Fruit fly (Drosophila melanogaster) whole organism, embryonic: ENCODE results near the gene LManV.

Experiments used
- Abd-B ChIP-seq: fragments of 200-800 bp; sonication (Bioruptor generic); optimal IDR thresholded peaks from 2 replicates; lab custom pipeline; 2018; ENCODE audit warnings: missing biosample characterization, mild to moderate bottlenecking, missing genetic modification characterization, moderate library complexity
- BEAF-32 ChIP-seq: fragments of 200-800 bp; sonication (Bioruptor generic); optimal IDR thresholded peaks from 3 replicates; lab custom pipeline; 2017; ENCODE audit warnings: missing biosample characterization, missing genetic modification characterization, mild to moderate bottlenecking, moderate library complexity, missing genetic modification reagents
- Bgb ChIP-seq: fragments of 200-800 bp; sonication (Bioruptor generic); IDR thresholded peaks from 2 replicates; pipeline ENCODE4 v1.3.6; 2022; ENCODE audit warnings: missing biosample characterization, missing genetic modification characterization; ENCODE audit not compliant: partially characterized antibody
- C15 ChIP-seq: fragments of 200-800 bp; sonication (Bioruptor generic); IDR thresholded peaks from 3 replicates; pipeline ENCODE4 v1.3.6; 2022; ENCODE audit warnings: missing biosample characterization, missing genetic modification characterization
- CG10431 ChIP-seq: fragments of 200-800 bp; sonication (Bioruptor generic); optimal IDR thresholded peaks from 3 replicates; lab custom pipeline; 2018; ENCODE audit warnings: missing biosample characterization, mild to moderate bottlenecking, missing genetic modification characterization
- CG10565 ChIP-seq: fragments of 200-800 bp; sonication (Bioruptor generic); optimal IDR thresholded peaks from 3 replicates; lab custom pipeline; 2016; ENCODE audit warnings: missing biosample characterization, mild to moderate bottlenecking, missing genetic modification characterization
- CG10654 ChIP-seq: fragments of 200-800 bp; sonication (Bioruptor generic); optimal IDR thresholded peaks from 2 replicates; lab custom pipeline; 2016; ENCODE audit warnings: missing biosample characterization, missing genetic modification characterization
- CG11093 ChIP-seq: fragments of 200-800 bp; sonication (Bioruptor generic); IDR thresholded peaks from 3 replicates; pipeline ENCODE4 v1.3.6; 2022; ENCODE audit warnings: missing biosample characterization, missing genetic modification characterization
- CG12155 ChIP-seq: fragments of 200-800 bp; sonication (Bioruptor generic); optimal IDR thresholded peaks from 3 replicates; lab custom pipeline; 2016; ENCODE audit warnings: missing biosample characterization, missing genetic modification characterization
- CG12659 ChIP-seq: fragments of 200-800 bp; sonication (Bioruptor generic); optimal IDR thresholded peaks from 3 replicates; lab custom pipeline; 2017; ENCODE audit warnings: mild to moderate bottlenecking, missing biosample characterization, missing genetic modification reagents, missing genetic modification characterization
- CG14965 ChIP-seq: fragments of 200-800 bp; sonication (Bioruptor generic); optimal IDR thresholded peaks from 2 replicates; lab custom pipeline; 2016; ENCODE audit warnings: missing biosample characterization, missing genetic modification characterization, borderline replicate concordance
- CG15479 ChIP-seq: fragments of 200-800 bp; sonication (Bioruptor generic); optimal IDR thresholded peaks from 3 replicates; lab custom pipeline; 2019; ENCODE audit warnings: missing biosample characterization, mild to moderate bottlenecking, missing genetic modification characterization, moderate library complexity
- CG16779 ChIP-seq: fragments of 200-800 bp; sonication (Bioruptor generic); IDR thresholded peaks from 2 replicates; pipeline ENCODE4 v1.3.6; 2022; ENCODE audit warnings: missing biosample characterization, missing genetic modification characterization
- CG16863 ChIP-seq: fragments of 200-800 bp; sonication (Bioruptor generic); optimal IDR thresholded peaks from 3 replicates; lab custom pipeline; 2016; ENCODE audit warnings: missing biosample characterization, missing genetic modification characterization
- CG17328 ChIP-seq: fragments of 200-800 bp; sonication (Bioruptor generic); IDR thresholded peaks from 2 replicates; pipeline ENCODE4 v1.3.6; 2022; ENCODE audit warnings: missing biosample characterization, missing genetic modification characterization
- CG17359 ChIP-seq: fragments of 200-800 bp; sonication (Bioruptor generic); optimal IDR thresholded peaks from 3 replicates; lab custom pipeline; 2018; ENCODE audit warnings: missing biosample characterization, mild to moderate bottlenecking, missing genetic modification characterization, moderate library complexity
- CG2120 ChIP-seq: fragments of 200-800 bp; sonication (Bioruptor generic); optimal IDR thresholded peaks from 3 replicates; lab custom pipeline; 2016; ENCODE audit warnings: missing biosample characterization, missing genetic modification characterization
- CG3726 ChIP-seq: fragments of 200-800 bp; sonication (Bioruptor generic); IDR thresholded peaks from 3 replicates; pipeline ENCODE4, ENCODE4 v1.3.6; 2022; ENCODE audit warnings: missing biosample characterization, missing genetic modification characterization
- CG7556 ChIP-seq: fragments of 200-800 bp; sonication (Bioruptor generic); optimal IDR thresholded peaks from 2 replicates; lab custom pipeline; 2017; ENCODE audit warnings: missing biosample characterization, mild to moderate bottlenecking, missing genetic modification characterization
- CG7839 ChIP-seq: fragments of 200-800 bp; sonication (Bioruptor generic); optimal IDR thresholded peaks from 3 replicates; lab custom pipeline; 2018; ENCODE audit warnings: missing biosample characterization, mild to moderate bottlenecking, missing genetic modification characterization, moderate library complexity
- CG7928 ChIP-seq: fragments of 200-800 bp; sonication (Bioruptor generic); optimal IDR thresholded peaks from 2 replicates; lab custom pipeline; 2017; ENCODE audit warnings: missing biosample characterization, mild to moderate bottlenecking, missing genetic modification characterization
- CHES-1-like ChIP-seq: fragments of 200-800 bp; sonication (Bioruptor generic); optimal IDR thresholded peaks from 2 replicates; lab custom pipeline; 2016; ENCODE audit warnings: missing biosample characterization, missing genetic modification characterization
- Dbx ChIP-seq: fragments of 200-800 bp; sonication (Bioruptor generic); IDR thresholded peaks from 3 replicates; pipeline ENCODE4 v1.3.6; 2022; ENCODE audit warnings: missing biosample characterization, missing genetic modification characterization
- GATAe ChIP-seq: fragments of 200-800 bp; sonication (Bioruptor generic); conservative IDR thresholded peaks from 2 replicates; pipeline ENCODE4 v1.3.6; 2022; ENCODE audit warnings: missing biosample characterization, missing genetic modification characterization
- HLH54F ChIP-seq: fragments of 200-800 bp; sonication (Bioruptor generic); optimal IDR thresholded peaks from 3 replicates; lab custom pipeline; 2016; ENCODE audit warnings: missing biosample characterization, missing genetic modification characterization
- HLHmδ ChIP-seq: fragments of 200-800 bp; sonication (Bioruptor generic); optimal IDR thresholded peaks from 2 replicates; lab custom pipeline; 2018; ENCODE audit warnings: missing biosample characterization, mild to moderate bottlenecking, missing genetic modification characterization, moderate library complexity
- Lhr ChIP-seq: fragments of 200-800 bp; sonication (Bioruptor generic); optimal IDR thresholded peaks from 3 replicates; lab custom pipeline; 2017; ENCODE audit warnings: mild to moderate bottlenecking, missing biosample characterization, missing genetic modification reagents, missing genetic modification characterization
- Oaz ChIP-seq: fragments of 200-800 bp; sonication (Bioruptor generic); IDR thresholded peaks from 2 replicates; pipeline ENCODE4 v1.3.6; 2022; ENCODE audit warnings: missing biosample characterization, missing genetic modification characterization
- YL-1 ChIP-seq: fragments of 200-800 bp; sonication (Bioruptor generic); optimal IDR thresholded peaks from 3 replicates; lab custom pipeline; 2017; ENCODE audit warnings: missing biosample characterization, mild to moderate bottlenecking, missing genetic modification characterization
- cas ChIP-seq: fragments of 200-800 bp; sonication (Bioruptor generic); IDR thresholded peaks from 2 replicates; pipeline ENCODE4 v1.3.6; 2022; ENCODE audit warnings: missing biosample characterization, missing genetic modification characterization
- cg ChIP-seq: fragments of 200-800 bp; sonication (Bioruptor generic); optimal IDR thresholded peaks from 3 replicates; lab custom pipeline; 2019; ENCODE audit warnings: missing biosample characterization, mild to moderate bottlenecking, missing genetic modification characterization, moderate library complexity
- ci ChIP-seq: fragments of 200-800 bp; sonication (Bioruptor generic); IDR thresholded peaks from 3 replicates; pipeline ENCODE4 v1.3.6; 2022; ENCODE audit warnings: missing biosample characterization, missing genetic modification characterization
- corto ChIP-seq: fragments of 200-800 bp; sonication (Bioruptor generic); optimal IDR thresholded peaks from 2 replicates; lab custom pipeline; 2016; ENCODE audit warnings: missing biosample characterization, mild to moderate bottlenecking, missing genetic modification characterization, moderate library complexity
- cwo ChIP-seq: fragments of 200-800 bp; sonication (Bioruptor generic); optimal IDR thresholded peaks from 3 replicates; lab custom pipeline; 2017; ENCODE audit warnings: missing biosample characterization, missing genetic modification characterization, mild to moderate bottlenecking, moderate library complexity, missing genetic modification reagents
- disco-r ChIP-seq: fragments of 200-800 bp; sonication (Bioruptor generic); optimal IDR thresholded peaks from 2 replicates; lab custom pipeline; 2016; ENCODE audit warnings: missing biosample characterization, missing genetic modification characterization
- emc ChIP-seq: fragments of 200-800 bp; sonication (Bioruptor generic); optimal IDR thresholded peaks from 2 replicates; lab custom pipeline; 2016; ENCODE audit warnings: missing biosample characterization, missing genetic modification characterization
- insv ChIP-seq, 2 experiments: fragments of 200-800 bp; sonication (Bioruptor generic); optimal IDR thresholded peaks; 3 replicates each; lab custom pipeline; 2016 to 2018; ENCODE audit warnings: missing biosample characterization in 2 of 2, missing genetic modification characterization in 2 of 2
- lmd ChIP-seq: fragments of 200-800 bp; sonication (Bioruptor generic); IDR thresholded peaks from 2 replicates; pipeline ENCODE4 v1.3.6; 2022; ENCODE audit warnings: missing biosample characterization, missing genetic modification characterization
- nerfin-1 ChIP-seq: fragments of 200-800 bp; sonication (Bioruptor generic); optimal IDR thresholded peaks from 3 replicates; lab custom pipeline; 2019; ENCODE audit warnings: missing biosample characterization, mild to moderate bottlenecking, missing genetic modification characterization, moderate library complexity
- p53 ChIP-seq: fragments of 200-800 bp; sonication (Bioruptor generic); optimal IDR thresholded peaks from 2 replicates; lab custom pipeline; 2016; ENCODE audit warnings: missing biosample characterization, missing genetic modification characterization
- pum ChIP-seq: fragments of 200-800 bp; sonication (Bioruptor generic); optimal IDR thresholded peaks from 2 replicates; lab custom pipeline; 2016; ENCODE audit warnings: missing biosample characterization, missing genetic modification characterization
- repo ChIP-seq: fragments of 200-800 bp; sonication (Bioruptor generic); optimal IDR thresholded peaks from 2 replicates; lab custom pipeline; 2016; ENCODE audit warnings: missing biosample characterization, missing genetic modification characterization
- rib ChIP-seq: fragments of 200-800 bp; sonication (Bioruptor generic); IDR thresholded peaks from 2 replicates; pipeline ENCODE4 v1.3.6; 2022; ENCODE audit warnings: missing biosample characterization, missing genetic modification characterization
- sc ChIP-seq, 3 experiments: fragments of >200 bp in 2 of 3; fragments of 200-800 bp in 1 of 3; sonication (Bioruptor generic) in 1 of 3; optimal IDR thresholded peaks; 2 replicates in 2 of 3; 3 replicates in 1 of 3; lab custom pipeline; 2017; ENCODE audit warnings: mild to moderate bottlenecking in 1 of 3, missing biosample characterization in 1 of 3, missing genetic modification characterization in 1 of 3, missing genetic modification reagents in 1 of 3
- scrt ChIP-seq: fragments of 200-800 bp; sonication (Bioruptor generic); optimal IDR thresholded peaks from 2 replicates; lab custom pipeline; 2018; ENCODE audit warnings: missing biosample characterization, mild to moderate bottlenecking, missing genetic modification characterization, moderate library complexity
- sens ChIP-seq: fragments of 200-800 bp; sonication (Bioruptor generic); peaks from one replicate; lab custom pipeline; 2016; ENCODE audit warnings: missing biosample characterization, missing genetic modification characterization
- seq ChIP-seq: fragments of 200-800 bp; sonication (Bioruptor generic); IDR thresholded peaks from 2 replicates; pipeline ENCODE4 v1.3.6; 2022; ENCODE audit warnings: missing biosample characterization, missing genetic modification characterization
- sna ChIP-seq: fragments of 200-800 bp; sonication (Bioruptor generic); IDR thresholded peaks from 2 replicates; pipeline ENCODE4 v1.3.6; 2022; ENCODE audit warnings: missing biosample characterization, missing genetic modification characterization; ENCODE audit not compliant: partially characterized antibody
- tgo ChIP-seq: fragments of 200-800 bp; sonication (Bioruptor generic); IDR thresholded peaks from 3 replicates; pipeline ENCODE4 v1.3.6; 2022; ENCODE audit warnings: missing biosample characterization, missing genetic modification characterization
- toy ChIP-seq: fragments of 200-800 bp; sonication (Bioruptor generic); IDR thresholded peaks from 2 replicates; pipeline ENCODE4 v1.3.6; 2022; ENCODE audit warnings: missing biosample characterization, missing genetic modification characterization
- ttk ChIP-seq: fragments of 200-800 bp; sonication (Bioruptor generic); IDR thresholded peaks from 2 replicates; pipeline ENCODE4 v2.1.2; 2022; ENCODE audit warnings: missing biosample characterization, missing genetic modification characterization
- yki ChIP-seq: fragments of >200 bp; optimal IDR thresholded peaks from 3 replicates; lab custom pipeline; 2018

The LManV gene

DNA sequence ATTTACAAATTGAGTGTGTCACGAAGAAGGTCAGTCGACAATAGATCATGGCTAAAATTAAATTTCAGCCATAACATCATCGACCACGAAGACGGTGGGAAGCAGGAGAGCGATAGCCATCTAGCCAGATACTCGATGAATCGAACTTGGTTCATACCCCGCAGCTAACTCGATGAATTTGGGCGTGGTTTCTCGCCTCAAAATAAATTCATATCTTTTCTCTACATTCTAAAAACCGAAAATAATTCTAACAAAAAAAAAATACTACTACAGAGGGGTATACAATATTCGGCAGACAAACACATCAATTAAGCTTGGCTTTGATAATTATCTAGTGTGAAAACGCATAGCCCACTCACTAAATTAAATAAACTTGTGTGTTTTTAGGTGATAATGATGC, 43.4 kb downstream of the LManV start (continued):
- TF ChIP-seq HLH54F: no peak
- TF ChIP-seq CG7839 (tag; lab: Kevin White, UChicago): peak; percentile 18
- no peak for TF ChIP-seq CG14965
- no peak for TF ChIP-seq sc (optimal IDR thresholded peaks at IDR 0.05; lab: Kevin White, UChicago)
- no peak for TF ChIP-seq sc (GFP tag; optimal IDR thresholded peaks at IDR 0.05; lab: Kevin White, UChicago)
- TF ChIP-seq sna (GFP tag; lab: Robert Waterston, UW): no peak
- peak; percentile 3 for TF ChIP-seq CG2120 (GFP tag; lab: Kevin White, UChicago)
- TF ChIP-seq nerfin-1 (tag; lab: Kevin White, UChicago): no peak
- no peak for TF ChIP-seq ttk (GFP tag; lab: Robert Waterston, UW)
- TF ChIP-seq Abd-B: peak; percentile 53
- no peak for TF ChIP-seq scrt (GFP tag; lab: Kevin White, UChicago)
- TF ChIP-seq C15 (GFP tag; lab: Robert Waterston, UW): no peak
- no peak for TF ChIP-seq cg (GFP tag; lab: Kevin White, UChicago)
- peak; percentile 14 for TF ChIP-seq cwo (GFP tag; lab: Kevin White, UChicago)
- no peak for TF ChIP-seq CG15479 (GFP tag; lab: Kevin White, UChicago)
- TF ChIP-seq CG10565: no peak
- no peak for TF ChIP-seq rib (GFP tag; lab: Robert Waterston, UW)
- TF ChIP-seq CG16863 (GFP tag; lab: Kevin White, UChicago): no peak
- TF ChIP-seq CG12659 (GFP tag; lab: Kevin White, UChicago): peak; percentile 9
- no peak for TF ChIP-seq CG12155 (GFP tag; lab: Kevin White, UChicago)
- TF ChIP-seq CHES-1-like (GFP tag; lab: Kevin White, UChicago): no peak
- no peak for TF ChIP-seq pum
- TF ChIP-seq cas: no peak
- peak; percentile 65; the same call in 1 of the 3 replicates for TF ChIP-seq ci
- peak; percentile 36; the same call in 2 of the 3 replicates for TF ChIP-seq tgo (GFP tag; lab: Robert Waterston, UW)
- TF ChIP-seq CG17328 (GFP tag; lab: Robert Waterston, UW): no peak
- no peak for TF ChIP-seq p53 (GFP tag; lab: Kevin White, UChicago)
- TF ChIP-seq HLHmδ (GFP tag; lab: Kevin White, UChicago): no peak
- no peak for TF ChIP-seq emc (GFP tag; lab: Kevin White, UChicago)
- no peak for TF ChIP-seq Oaz (GFP tag; lab: Robert Waterston, UW)
- TF ChIP-seq CG10654 (GFP tag; lab: Kevin White, UChicago): no peak
- no peak for TF ChIP-seq YL-1 (GFP tag; lab: Kevin White, UChicago)
- no peak for TF ChIP-seq CG7928 (GFP tag; lab: Kevin White, UChicago)
- peak; percentile 37 for TF ChIP-seq lmd (GFP tag; lab: Robert Waterston, UW)
- TF ChIP-seq disco-r (GFP tag; lab: Kevin White, UChicago): no peak
- TF ChIP-seq CG7556 (GFP tag; lab: Kevin White, UChicago): no peak
- no peak for TF ChIP-seq Lhr (GFP tag; lab: Kevin White, UChicago)
- no peak for TF ChIP-seq toy (GFP tag; lab: Robert Waterston, UW)
- no peak for TF ChIP-seq CG11093 (GFP tag; lab: Robert Waterston, UW)
- peak; percentile 33 for TF ChIP-seq CG17359
- peak; percentile 78 for TF ChIP-seq sens (GFP tag; lab: Kevin White, UChicago)
- TF ChIP-seq repo: no peak
- no peak for TF ChIP-seq CG16779 (GFP tag; lab: Robert Waterston, UW)
- no peak for TF ChIP-seq insv (GFP tag; optimal IDR thresholded peaks at IDR 0.05; lab: Kevin White, UChicago)
- no peak for TF ChIP-seq corto (GFP tag; lab: Kevin White, UChicago)
- no peak for TF ChIP-seq seq
- 0 out of 3 replicates have a peak, but pooled peaks have one; percentile 10 for TF ChIP-seq Dbx
- no peak for TF ChIP-seq GATAe
- TF ChIP-seq Bgb (GFP tag; lab: Robert Waterston, UW): no peak
- no peak for TF ChIP-seq yki (lab: Kevin White, UChicago)
- TF ChIP-seq CG3726 (GFP tag; lab: Robert Waterston, UW): no peak
- TF ChIP-seq BEAF-32 (GFP tag; lab: Kevin White, UChicago): no peak
- no peak for TF ChIP-seq CG10431 (GFP tag; lab: Kevin White, UChicago)
